Fruit fly (Drosophila melanogaster) whole organism, wandering third instar larva: ENCODE measurements around the gene Pex19.

Experiments
- Hr78 ChIP-seq: fragments of >200 bp; optimal IDR thresholded peaks from 2 replicates; lab custom pipeline; 2017; ENCODE audit warnings: missing biosample characterization, missing genetic modification characterization
- lola ChIP-seq: fragments of >200 bp; optimal IDR thresholded peaks from 2 replicates; lab custom pipeline; 2017; ENCODE audit warnings: missing biosample characterization, missing genetic modification characterization
- usp ChIP-seq: fragments of >200 bp; optimal IDR thresholded peaks from 2 replicates; lab custom pipeline; 2017; ENCODE audit warnings: missing biosample characterization, missing genetic modification characterization

dm6 chr2L:12045578-12045940 lies 46.1 kb upstream of the Pex19 start:
- TF ChIP-seq Hr78 (GFP tag; lab: Kevin White, UChicago) (no peak), usp (GFP tag; lab: Kevin White, UChicago) (no peak), lola (peak; percentile 59)
